Fruit fly (Drosophila melanogaster) whole organism, embryonic: ENCODE data around the gene Dbp21E2.

ENCODE experiments used
- CG6175 ChIP-seq: fragments of 200-800 bp; sonication (Bioruptor generic); IDR thresholded peaks from 3 replicates; pipeline ENCODE4 v1.3.6; 2022; ENCODE audit warnings: missing biosample characterization, missing genetic modification characterization
- CkIIα-i1 ChIP-seq: fragments of 200-800 bp; sonication (Bioruptor generic); IDR thresholded peaks from 2 replicates; pipeline ENCODE4 v1.3.6; 2022; ENCODE audit warnings: missing biosample characterization, missing genetic modification characterization
- Mrtf ChIP-seq: fragments of 200-800 bp; sonication (Bioruptor generic); IDR thresholded peaks from 3 replicates; pipeline ENCODE4 v1.3.6; 2022; ENCODE audit warnings: missing biosample characterization, missing genetic modification characterization
- Xbp1 ChIP-seq: fragments of 200-800 bp; sonication (Bioruptor generic); optimal IDR thresholded peaks from 3 replicates; lab custom pipeline; 2016; ENCODE audit warnings: missing biosample characterization, mild to moderate bottlenecking, missing genetic modification characterization
- gro ChIP-seq: fragments of 200-800 bp; sonication (Bioruptor generic); optimal IDR thresholded peaks from 2 replicates; lab custom pipeline; 2016; ENCODE audit warnings: missing biosample characterization, missing genetic modification characterization
- vvl ChIP-seq: fragments of 200-800 bp; sonication (Bioruptor generic); IDR thresholded peaks from 2 replicates; pipeline ENCODE4 v1.3.6; 2022; ENCODE audit warnings: missing biosample characterization, missing genetic modification characterization

DNA sequence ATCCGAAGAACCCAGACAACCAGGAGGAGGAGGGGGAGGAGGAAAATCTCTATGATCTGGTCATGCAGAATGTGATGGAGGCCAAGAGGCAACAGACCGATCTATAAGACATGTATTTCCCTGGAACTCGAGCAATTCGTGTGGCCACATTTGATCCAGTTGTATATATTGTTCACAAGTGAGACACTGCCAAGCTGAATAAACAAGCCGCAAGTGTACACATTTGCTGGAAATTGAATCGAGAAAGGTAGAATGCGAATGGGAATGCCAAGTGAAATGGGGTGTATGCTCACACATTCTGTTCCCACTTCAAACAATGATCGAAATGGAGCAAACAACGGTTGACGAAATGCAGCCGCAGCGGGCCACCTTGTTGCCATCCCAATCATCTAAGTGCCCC, 44.6 kb downstream of the Dbp21E2 start:
- TF ChIP-seq CG6175 (GFP tag; lab: Robert Waterston, UW), result no peak
- no peak for TF ChIP-seq vvl (GFP tag; lab: Robert Waterston, UW)
- TF ChIP-seq gro (GFP tag; lab: Kevin White, UChicago), result no peak
- no peak for TF ChIP-seq Xbp1
- TF ChIP-seq CkIIα-i1 (GFP tag; lab: Robert Waterston, UW), result no peak
- no peak for TF ChIP-seq Mrtf
